Worm (Caenorhabditis elegans) whole organism, L4/young adult: ENCODE data around the gene spc-2.

Source experiments
- W03F9.2 ChIP-seq: fragments of 150-350 bp; optimal IDR thresholded peaks from 2 replicates; lab custom pipeline; 2014; ENCODE audit warnings: missing biosample characterization, missing genetic modification characterization
- him-1 ChIP-seq: sonication (generic microtip); optimal IDR thresholded peaks from 2 replicates; lab custom pipeline; 2016; ENCODE audit warnings: missing genotype, missing genetic modification reagents, missing genetic modification characterization, missing compliant biosample characterization

DNA sequence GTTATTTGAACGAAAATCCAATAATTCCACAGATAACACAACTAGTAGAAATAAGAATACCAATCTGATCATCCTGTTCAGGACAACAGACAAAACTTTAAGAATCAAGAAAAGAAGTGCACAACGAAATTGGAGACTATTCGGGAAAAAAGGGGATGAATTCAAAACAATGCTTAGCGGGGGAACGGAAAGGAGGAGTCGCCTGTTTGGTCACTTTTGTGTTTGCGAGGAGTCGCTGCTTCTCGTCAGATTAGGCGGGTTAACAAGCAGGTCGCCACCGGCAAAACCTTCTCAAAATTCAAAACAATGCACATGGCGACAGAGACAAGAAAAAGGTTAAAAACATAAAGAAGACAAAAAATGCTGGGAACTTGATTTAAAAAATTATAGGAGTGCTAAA is 28.1 kb downstream of the spc-2 start, which contains the start of gene C30A5.10:
- no peak for TF ChIP-seq W03F9.2
- TF ChIP-seq him-1 (tag; lab: Kevin White, UChicago), result no peak
